Worm (Caenorhabditis elegans): ENCODE data around the gene C15B12.1.
A peak's percentile ranks its signal among the peaks of the same experiment; 100 is the strongest.

Gene C15B12.1

ce11 chrX:6437545-6437944 lies 39.1 kb upstream of the C15B12.1 start, which contains the start of gene K10C2.8:
Gene K10C2.8 (minus strand): TSS chrX:6437645.
- TF ChIP-seq lir-3 (tag; optimal IDR thresholded peaks at IDR 0.05; ENCODE audit: poor library complexity) (no peak), lin-39 (tag; optimal IDR thresholded peaks at IDR 0.05) (no peak), F16B12.6 (tag; optimal IDR thresholded peaks at IDR 0.05) (no peak), C16A3.4 (tag; optimal IDR thresholded peaks at IDR 0.05) (no peak), jun-1 (tag; optimal IDR thresholded peaks at IDR 0.05) (no peak), nhr-85 (tag) (no peak), fkh-10 (GFP tag; optimal IDR thresholded peaks at IDR 0.05) (no peak), efl-3 (GFP tag; optimal IDR thresholded peaks at IDR 0.05) (no peak), snu-23 (GFP tag; optimal IDR thresholded peaks at IDR 0.05) (no peak), ceh-8 (GFP tag; optimal IDR thresholded peaks at IDR 0.05) (no peak), lin-35 (GFP tag; optimal IDR thresholded peaks at IDR 0.05) (no peak), nhr-84 (tag; optimal IDR thresholded peaks at IDR 0.05) (no peak)

ce11 chrX:6440464-6440863 lies 36.1 kb upstream of the C15B12.1 start, which contains the start of gene K10C2.14:
Gene K10C2.14 (minus strand): TSS chrX:6440564.
- TF ChIP-seq skn-1 (tag; optimal IDR thresholded peaks at IDR 0.05) (no peak), pqm-1 (tag; optimal IDR thresholded peaks at IDR 0.05) (no peak), F16B12.6 (tag; optimal IDR thresholded peaks at IDR 0.05) (no peak), nhr-77 (tag; optimal IDR thresholded peaks at IDR 0.05) (no peak), elt-3 (tag; optimal IDR thresholded peaks at IDR 0.05) (no peak), nhr-84 (tag; optimal IDR thresholded peaks at IDR 0.05) (no peak), sup-37 (GFP tag; optimal IDR thresholded peaks at IDR 0.05) (no peak), xbp-1 (tag; optimal IDR thresholded peaks at IDR 0.05) (no peak), nhr-237 (tag; optimal IDR thresholded peaks at IDR 0.05) (no peak), lin-15B (tag; optimal IDR thresholded peaks at IDR 0.05) (no peak), mab-9 (GFP tag; IDR thresholded peaks at IDR 0.05) (no peak), unc-30 (tag; optimal IDR thresholded peaks at IDR 0.05) (no peak)

- no peak for TF ChIP-seq isw-1 (GFP tag; IDR thresholded peaks at IDR 0.05)
- no peak for TF ChIP-seq lir-3 (tag; optimal IDR thresholded peaks at IDR 0.05; ENCODE audit: poor library complexity)
- no peak for TF ChIP-seq mab-9 (GFP tag; IDR thresholded peaks at IDR 0.05)
- TF ChIP-seq C34B4.2 (tag; optimal IDR thresholded peaks at IDR 0.05): no peak
- TF ChIP-seq ets-5 (GFP tag; IDR thresholded peaks at IDR 0.05): no peak
- no peak for TF ChIP-seq efl-3 (GFP tag; optimal IDR thresholded peaks at IDR 0.05)
- no peak for TF ChIP-seq mep-1 (tag; optimal IDR thresholded peaks at IDR 0.05)
- TF ChIP-seq snpc-4 (tag; optimal IDR thresholded peaks at IDR 0.05): no peak
- no peak for TF ChIP-seq aly-2 (tag; optimal IDR thresholded peaks at IDR 0.05)
- no peak for TF ChIP-seq sptf-1 (tag; optimal IDR thresholded peaks at IDR 0.05)
- no peak for TF ChIP-seq nhr-11 (tag; optimal IDR thresholded peaks at IDR 0.05)
- no peak for TF ChIP-seq F16B12.6 (tag; optimal IDR thresholded peaks at IDR 0.05)
- no peak for TF ChIP-seq lsy-2 (tag; optimal IDR thresholded peaks at IDR 0.05)
- TF ChIP-seq hpl-2 (GFP tag; optimal IDR thresholded peaks at IDR 0.05): no peak
- no peak for TF ChIP-seq efl-1 (optimal IDR thresholded peaks at IDR 0.05)
- TF ChIP-seq efl-1 (GFP tag; optimal IDR thresholded peaks at IDR 0.05 in 1 of 2): no peak
- TF ChIP-seq nhr-237 (tag; optimal IDR thresholded peaks at IDR 0.05): no peak
- TF ChIP-seq nhr-47 (tag; optimal IDR thresholded peaks at IDR 0.05): no peak
- TF ChIP-seq mef-2 (tag; optimal IDR thresholded peaks at IDR 0.05): no peak
Measured at ce11 chrX:6443373-6443772, 33.2 kb upstream of the C15B12.1 start, which contains the start of gene K10C2.7. Gene K10C2.7 (minus strand): TSS chrX:6443473.

ce11 chrX:6445239-6445638 lies 31.4 kb upstream of the C15B12.1 start:
- peak; percentile 63 for TF ChIP-seq elt-2 (tag; optimal IDR thresholded peaks at IDR 0.05)
- TF ChIP-seq mab-9 (GFP tag; IDR thresholded peaks at IDR 0.05): no peak

ce11 chrX:6446564-6446963 lies 30.0 kb upstream of the C15B12.1 start, which contains the start of gene asp-14:
Gene asp-14 (minus strand): TSS chrX:6446664.
- TF ChIP-seq aly-2 (tag; optimal IDR thresholded peaks at IDR 0.05) (no peak), pqm-1 (tag; optimal IDR thresholded peaks at IDR 0.05) (no peak), unc-30 (tag; optimal IDR thresholded peaks at IDR 0.05) (no peak), ceh-63 (GFP tag; optimal IDR thresholded peaks at IDR 0.05) (no peak), efl-1 (optimal IDR thresholded peaks at IDR 0.05) (no peak), efl-1 (GFP tag; optimal IDR thresholded peaks at IDR 0.05 in 1 of 2) (no peak), lir-3 (tag; optimal IDR thresholded peaks at IDR 0.05; ENCODE audit: poor library complexity) (no peak), skn-1 (tag; optimal IDR thresholded peaks at IDR 0.05) (no peak), efl-3 (GFP tag; optimal IDR thresholded peaks at IDR 0.05) (no peak), nhr-28 (tag; optimal IDR thresholded peaks at IDR 0.05) (no peak), sox-4 (tag; optimal IDR thresholded peaks at IDR 0.05) (no peak), fkh-8 (tag; optimal IDR thresholded peaks at IDR 0.05) (no peak), nhr-19 (GFP tag; conservative IDR thresholded peaks at IDR 0.05) (no peak), alr-1 (tag; optimal IDR thresholded peaks at IDR 0.05; ENCODE audit: borderline replicate concordance) (no peak), jun-1 (tag; optimal IDR thresholded peaks at IDR 0.05) (no peak), ceh-8 (GFP tag; optimal IDR thresholded peaks at IDR 0.05) (no peak), nhr-77 (tag; optimal IDR thresholded peaks at IDR 0.05) (no peak), fos-1 (tag; optimal IDR thresholded peaks at IDR 0.05) (no peak)
